Worm (Caenorhabditis elegans) whole organism, young adult: Measurements from ENCODE around the gene srx-5.

Source experiments
- B0261.1 ChIP-seq: sonication (generic microtip); optimal IDR thresholded peaks from 2 replicates; lab custom pipeline; 2016; ENCODE audit warnings: mild to moderate bottlenecking, missing genetic modification characterization, moderate library complexity, missing compliant biosample characterization
- B0336.3 ChIP-seq: fragments of 200-800 bp; sonication (Bioruptor generic); IDR thresholded peaks from 2 replicates; pipeline ENCODE4 v1.3.6; 2022; ENCODE audit warnings: missing genetic modification characterization, missing compliant biosample characterization
- F22D6.2 ChIP-seq: sonication (generic microtip); optimal IDR thresholded peaks from 2 replicates; lab custom pipeline; 2016; ENCODE audit warnings: mild to moderate bottlenecking, missing genetic modification characterization, missing compliant biosample characterization
- F37B4.10 ChIP-seq: fragments of 200-800 bp; sonication (Bioruptor generic); IDR thresholded peaks from 2 replicates; pipeline ENCODE4 v1.3.6; 2022; ENCODE audit warnings: missing genetic modification characterization, missing compliant biosample characterization
- K11D2.4 ChIP-seq: fragments of 200-800 bp; sonication (Bioruptor generic); IDR thresholded peaks from 2 replicates; pipeline ENCODE4 v1.3.6; 2022; ENCODE audit warnings: missing genetic modification reagents, missing genetic modification characterization, missing compliant biosample characterization
- K12H6.12 ChIP-seq: fragments of 200-800 bp; sonication (Bioruptor generic); optimal IDR thresholded peaks from 2 replicates; lab custom pipeline; 2018; ENCODE audit warnings: mild to moderate bottlenecking, missing genetic modification characterization, missing compliant biosample characterization
- Y53G8AR.9 ChIP-seq: fragments of 200-800 bp; sonication (Bioruptor generic); conservative IDR thresholded peaks from 2 replicates; pipeline ENCODE4 v1.3.6; 2022; ENCODE audit warnings: missing genetic modification reagents, missing genetic modification characterization, missing compliant biosample characterization
- Y56A3A.18 ChIP-seq: fragments of 200-800 bp; sonication (Bioruptor generic); IDR thresholded peaks from 2 replicates; pipeline ENCODE4 v1.3.6; 2022; ENCODE audit warnings: missing genetic modification reagents, missing genetic modification characterization, missing compliant biosample characterization
- Y95B8A.8 ChIP-seq: fragments of 200-800 bp; sonication (Bioruptor generic); IDR thresholded peaks from 2 replicates; pipeline ENCODE4 v1.3.6; 2022; ENCODE audit warnings: missing genetic modification reagents, missing genetic modification characterization, missing compliant biosample characterization
- ZK185.1 ChIP-seq: sonication (generic microtip); optimal IDR thresholded peaks from 2 replicates; lab custom pipeline; 2016; ENCODE audit warnings: mild to moderate bottlenecking, missing genetic modification characterization, missing compliant biosample characterization; ENCODE audit not compliant: poor library complexity, severe bottlenecking
- ama-1 ChIP-seq, 3 experiments: fragments of 150-350 bp in 1 of 3; sonication (generic microtip) in 2 of 3; optimal IDR thresholded peaks; 2 replicates each; lab custom pipeline; 2014 to 2018; ENCODE audit warnings: missing biosample characterization in 2 of 3, missing genetic modification characterization in 2 of 3, missing genetic modification reagents in 2 of 3
- aptf-2 ChIP-seq: fragments of 200-800 bp; sonication (Bioruptor generic); conservative IDR thresholded peaks from 2 replicates; pipeline ENCODE4 v1.3.6; 2022; ENCODE audit warnings: missing genetic modification reagents, missing genetic modification characterization, missing compliant biosample characterization
- attf-3 ChIP-seq: fragments of 200-800 bp; sonication (Bioruptor generic); conservative IDR thresholded peaks from 2 replicates; pipeline ENCODE4 v1.3.6; 2022; ENCODE audit warnings: missing genetic modification reagents, missing genetic modification characterization, missing compliant biosample characterization
- bed-2 ChIP-seq: fragments of 200-800 bp; sonication (Bioruptor generic); IDR thresholded peaks from 2 replicates; pipeline ENCODE4 v1.3.6; 2022; ENCODE audit warnings: missing genetic modification reagents, missing genetic modification characterization, missing compliant biosample characterization
- ceh-79 ChIP-seq: sonication (generic microtip); optimal IDR thresholded peaks from 2 replicates; lab custom pipeline; 2017; ENCODE audit warnings: mild to moderate bottlenecking, missing genetic modification characterization, missing compliant biosample characterization
- die-1 ChIP-seq: sonication (generic microtip); optimal IDR thresholded peaks from 2 replicates; lab custom pipeline; 2016; ENCODE audit warnings: missing genotype, mild to moderate bottlenecking, missing genetic modification characterization, missing compliant biosample characterization
- dox-1 ChIP-seq: fragments of 200-800 bp; sonication (Bioruptor generic); IDR thresholded peaks from 2 replicates; pipeline ENCODE4 v1.3.6; 2022; ENCODE audit warnings: missing genetic modification reagents, missing genetic modification characterization, missing compliant biosample characterization
- efl-1 ChIP-seq: fragments of 150-350 bp; optimal IDR thresholded peaks from 2 replicates; lab custom pipeline; 2014; ENCODE audit warnings: missing biosample characterization, missing genetic modification reagents, missing genetic modification characterization
- fkh-3 ChIP-seq: sonication (generic microtip); optimal IDR thresholded peaks from 2 replicates; lab custom pipeline; 2016; ENCODE audit warnings: mild to moderate bottlenecking, missing genetic modification characterization, missing compliant biosample characterization
- gei-17 ChIP-seq: fragments of 200-800 bp; sonication (Bioruptor generic); optimal IDR thresholded peaks from 2 replicates; lab custom pipeline; 2018; ENCODE audit warnings: mild to moderate bottlenecking, missing genetic modification characterization, missing compliant biosample characterization
- lag-1 ChIP-seq: fragments of 200-800 bp; sonication (Bioruptor generic); IDR thresholded peaks from 2 replicates; pipeline ENCODE4 v1.3.6; 2022; ENCODE audit warnings: missing genetic modification reagents, missing genetic modification characterization, missing compliant biosample characterization
- let-607 ChIP-seq, 2 experiments: fragments of 200-800 bp in 1 of 2; sonication (Bioruptor generic) in 1 of 2; sonication (generic microtip) in 1 of 2; optimal IDR thresholded peaks; 2 replicates each; lab custom pipeline; 2016 to 2018; ENCODE audit warnings: mild to moderate bottlenecking in 2 of 2, missing compliant biosample characterization in 2 of 2, missing genetic modification characterization in 2 of 2, moderate library complexity in 2 of 2, missing genotype in 1 of 2
- lin-35 ChIP-seq, 3 experiments: fragments of 150-350 bp in 2 of 3; sonication (generic microtip) in 1 of 3; optimal IDR thresholded peaks; 2 replicates each; lab custom pipeline; 2014 to 2018; ENCODE audit warnings: missing biosample characterization in 3 of 3, missing genetic modification characterization in 3 of 3, missing genetic modification reagents in 3 of 3
- lin-54 ChIP-seq: fragments of 200-800 bp; sonication (Bioruptor generic); optimal IDR thresholded peaks from 2 replicates; lab custom pipeline; 2018; ENCODE audit warnings: mild to moderate bottlenecking, missing genetic modification characterization, missing compliant biosample characterization
- mcd-1 ChIP-seq: fragments of 200-800 bp; sonication (Bioruptor generic); IDR thresholded peaks from 2 replicates; pipeline ENCODE4 v1.3.6; 2022; ENCODE audit warnings: missing genetic modification reagents, missing genetic modification characterization, missing compliant biosample characterization
- nfyb-1 ChIP-seq: fragments of 200-800 bp; sonication (Bioruptor generic); IDR thresholded peaks from 2 replicates; pipeline ENCODE4 v1.3.6; 2022; ENCODE audit warnings: missing genetic modification reagents, missing genetic modification characterization, missing compliant biosample characterization
- nhr-120 ChIP-seq: fragments of 200-800 bp; sonication (Bioruptor generic); IDR thresholded peaks from 2 replicates; pipeline ENCODE4 v1.3.6; 2022; ENCODE audit warnings: missing genetic modification characterization, missing compliant biosample characterization
- nhr-179 ChIP-seq: sonication (generic microtip); optimal IDR thresholded peaks from 2 replicates; lab custom pipeline; 2016; ENCODE audit warnings: mild to moderate bottlenecking, missing genetic modification characterization, missing compliant biosample characterization
- nhr-80 ChIP-seq: sonication (generic microtip); optimal IDR thresholded peaks from 2 replicates; lab custom pipeline; 2016; ENCODE audit warnings: missing genetic modification characterization, missing compliant biosample characterization
- nhr-90 ChIP-seq: sonication (generic microtip); optimal IDR thresholded peaks from 2 replicates; lab custom pipeline; 2016; ENCODE audit warnings: missing genotype, mild to moderate bottlenecking, missing genetic modification characterization, missing compliant biosample characterization
- snpc-4 ChIP-seq, 5 experiments: fragments of 150-350 bp in 1 of 5; sonication (generic microtip) in 4 of 5; optimal IDR thresholded peaks; 2 replicates each; lab custom pipeline; 2014 to 2018; ENCODE audit warnings: missing genetic modification characterization in 5 of 5, missing biosample characterization in 3 of 5, antibody characterized with exemption in 2 of 5, mild to moderate bottlenecking in 2 of 5, missing compliant biosample characterization in 2 of 5, missing genotype in 2 of 5, moderate library complexity in 2 of 5, missing genetic modification reagents in 1 of 5
- somi-1 ChIP-seq: fragments of 200-800 bp; sonication (Bioruptor generic); optimal IDR thresholded peaks from 2 replicates; lab custom pipeline; 2018; ENCODE audit warnings: mild to moderate bottlenecking, missing genetic modification characterization, missing compliant biosample characterization
- unc-130 ChIP-seq: sonication (generic microtip); optimal IDR thresholded peaks from 2 replicates; lab custom pipeline; 2016; ENCODE audit warnings: missing genetic modification reagents, missing genetic modification characterization, missing compliant biosample characterization
- zfh-2 ChIP-seq: fragments of 200-800 bp; sonication (Bioruptor generic); conservative IDR thresholded peaks from 2 replicates; pipeline ENCODE4 v1.3.6; 2022; ENCODE audit warnings: missing genetic modification reagents, missing genetic modification characterization, missing compliant biosample characterization
- ztf-18 ChIP-seq: sonication (generic microtip); optimal IDR thresholded peaks from 2 replicates; lab custom pipeline; 2016; ENCODE audit warnings: missing genotype, mild to moderate bottlenecking, missing genetic modification characterization, missing compliant biosample characterization
- ztf-22 ChIP-seq: fragments of 200-800 bp; sonication (Bioruptor generic); optimal IDR thresholded peaks from 2 replicates; lab custom pipeline; 2018; ENCODE audit warnings: mild to moderate bottlenecking, missing genetic modification characterization, moderate library complexity, missing compliant biosample characterization
- ztf-28 ChIP-seq: fragments of 200-800 bp; sonication (Bioruptor generic); IDR thresholded peaks from 2 replicates; pipeline ENCODE4 v1.3.6; 2022; ENCODE audit warnings: missing genetic modification reagents, missing genetic modification characterization, missing compliant biosample characterization
- ztf-3 ChIP-seq: fragments of 200-800 bp; sonication (Bioruptor generic); optimal IDR thresholded peaks from 2 replicates; lab custom pipeline; 2018; ENCODE audit warnings: mild to moderate bottlenecking, missing genetic modification characterization, missing compliant biosample characterization

The srx-5 gene

DNA sequence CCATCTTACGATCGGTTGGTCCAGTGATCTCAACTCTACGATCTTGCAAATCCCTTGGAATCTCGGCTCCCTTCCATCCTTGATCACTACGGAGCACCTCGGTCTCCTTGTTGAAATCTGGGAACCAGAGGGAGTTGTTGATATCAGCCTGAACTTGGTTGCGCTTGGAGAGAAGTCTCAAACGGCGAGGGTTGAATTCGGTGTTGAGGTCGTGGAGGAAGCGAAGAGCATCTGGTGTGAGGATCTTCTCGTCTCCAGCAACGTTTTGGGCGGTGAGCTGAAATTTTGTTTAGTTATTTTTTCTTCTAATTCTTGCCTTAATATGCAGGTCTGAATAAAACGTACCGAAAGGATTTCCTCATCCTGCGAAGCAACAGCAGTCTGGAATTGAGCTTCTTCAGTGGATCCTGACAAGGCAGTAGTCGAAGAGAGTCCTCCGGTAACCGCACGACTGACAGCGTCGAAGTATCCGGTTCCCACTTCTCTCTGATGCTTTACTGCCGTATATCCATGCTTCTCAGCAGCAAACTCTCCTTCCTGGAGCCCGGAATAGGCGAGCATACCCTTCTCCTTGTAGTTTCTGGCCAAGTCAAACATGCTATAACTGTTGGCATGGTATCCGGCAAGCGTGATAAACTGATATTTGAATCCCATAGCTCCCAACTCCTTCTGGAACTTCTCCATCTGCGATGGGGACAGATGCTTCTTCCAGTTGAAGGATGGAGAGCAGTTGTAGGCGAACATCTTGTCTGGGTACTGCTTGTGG lies 26.1 kb downstream of the srx-5 start:
- TF ChIP-seq K12H6.12 (tag; lab: Kevin White, UChicago) = no peak
- TF ChIP-seq F22D6.2 (tag; lab: Kevin White, UChicago) = no peak
- TF ChIP-seq ama-1 (optimal IDR thresholded peaks at IDR 0.05; lab: Kevin White, UChicago) = peak; percentile 86
- no peak for TF ChIP-seq ama-1 (GFP tag; optimal IDR thresholded peaks at IDR 0.05; lab: Kevin White, UChicago)
- TF ChIP-seq nhr-90 (tag; lab: Kevin White, UChicago) = peak; percentile 5
- no peak for TF ChIP-seq lin-54 (GFP tag; lab: Kevin White, UChicago)
- 0 out of 2 replicates have a peak, but pooled peaks have one; percentile 8 for TF ChIP-seq Y56A3A.18 (GFP tag; lab: Robert Waterston, UW)
- peak; percentile 15 for TF ChIP-seq ztf-3 (GFP tag; lab: Kevin White, UChicago)
- TF ChIP-seq mcd-1 (GFP tag; lab: Robert Waterston, UW) = no peak
- 0 out of 2 replicates have a peak, but pooled peaks have one; percentile 27 for TF ChIP-seq zfh-2 (GFP tag; lab: Robert Waterston, UW)
- peak; percentile 77 for TF ChIP-seq ZK185.1 (tag; lab: Kevin White, UChicago)
- peak; percentile 31 for TF ChIP-seq die-1 (tag; lab: Kevin White, UChicago)
- TF ChIP-seq Y53G8AR.9 = peak; percentile 64
- no peak for TF ChIP-seq attf-3 (GFP tag; lab: Robert Waterston, UW)
- 0 out of 2 replicates have a peak, but pooled peaks have one; percentile 6 for TF ChIP-seq bed-2 (GFP tag; lab: Robert Waterston, UW)
- TF ChIP-seq unc-130 = no peak
- TF ChIP-seq K11D2.4 (GFP tag; lab: Robert Waterston, UW) = no peak
- TF ChIP-seq ceh-79 (tag; lab: Kevin White, UChicago) = no peak
- TF ChIP-seq lin-35 (GFP tag; optimal IDR thresholded peaks at IDR 0.05; lab: Kevin White, UChicago) = peak in 1 of 3 experiments; percentile 31
- TF ChIP-seq nhr-120 = peak; percentile 70; the same call in 1 of the 2 replicates
- TF ChIP-seq somi-1 (GFP tag; lab: Kevin White, UChicago) = no peak
- TF ChIP-seq nhr-179 (tag; lab: Kevin White, UChicago) = no peak
- TF ChIP-seq, all 124 proteins: peak for 11

DNA sequence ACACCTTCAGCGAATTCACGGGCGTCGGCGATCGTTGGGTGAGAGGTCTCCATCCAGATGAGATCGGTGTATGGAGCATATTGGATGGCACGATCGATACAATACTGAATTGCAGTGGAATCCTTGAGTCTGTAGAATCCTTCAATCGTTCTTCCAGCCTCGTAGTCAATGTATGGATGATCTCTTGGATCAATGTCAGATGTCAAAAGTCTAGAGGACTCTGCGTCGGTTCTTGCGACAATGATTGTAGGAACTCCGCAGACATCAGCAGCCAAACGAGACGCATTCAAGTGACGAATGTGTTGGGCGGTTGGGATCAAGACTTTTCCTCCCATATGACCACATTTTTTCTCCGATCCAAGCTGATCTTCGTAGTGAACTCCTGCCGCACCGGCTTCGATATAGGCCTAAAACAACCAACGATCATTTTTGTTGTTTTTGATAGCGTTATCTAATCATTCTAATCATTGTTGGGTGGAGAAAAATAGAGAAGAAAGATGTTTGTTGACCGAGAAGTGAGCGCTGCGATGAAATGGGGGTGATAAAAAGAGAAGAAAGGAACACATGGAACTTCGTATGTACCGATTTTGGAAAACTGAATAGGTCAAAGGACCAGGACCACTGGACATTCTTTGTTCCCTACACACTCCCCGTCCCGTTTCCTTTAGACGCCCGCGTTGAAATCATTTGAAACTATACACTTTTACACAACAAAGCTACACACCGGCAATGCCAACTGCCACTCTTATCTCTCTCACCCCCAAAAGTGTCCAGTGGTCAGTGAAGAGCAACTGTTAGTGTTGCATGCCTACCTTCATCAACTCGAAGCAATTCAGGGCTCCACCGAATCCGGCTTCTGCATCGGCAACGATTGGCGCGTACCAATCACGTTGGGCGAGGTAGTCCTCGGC lies 26.9 kb downstream of the srx-5 start:
- TF ChIP-seq lag-1 (no peak), fkh-3 (tag; lab: Kevin White, UChicago) (no peak), let-607 (tag; optimal IDR thresholded peaks at IDR 0.05; lab: Kevin White, UChicago) (peak; percentile 0 to 33), Y53G8AR.9 (peak; percentile 35; the same call in 1 of the 2 replicates), snpc-4 (GFP tag; optimal IDR thresholded peaks at IDR 0.05; lab: Kevin White, UChicago) (no peak), snpc-4 (tag; optimal IDR thresholded peaks at IDR 0.05; lab: Kevin White, UChicago) (no peak), nhr-80 (tag; lab: Kevin White, UChicago) (peak; percentile 29), ztf-28 (0 out of 2 replicates have a peak, but pooled peaks have one; percentile 10), K12H6.12 (tag; lab: Kevin White, UChicago) (peak; percentile 1), F37B4.10 (GFP tag; lab: Robert Waterston, UW) (no peak), Y95B8A.8 (peak; percentile 18; the same call in 1 of the 2 replicates), ztf-18 (tag; lab: Kevin White, UChicago) (no peak), nfyb-1 (peak; percentile 10; the same call in 1 of the 2 replicates), nhr-120 (0 out of 2 replicates have a peak, but pooled peaks have one; percentile 56), B0261.1 (tag; lab: Kevin White, UChicago) (no peak), ama-1 (optimal IDR thresholded peaks at IDR 0.05; lab: Kevin White, UChicago) (peak; percentile 38), ama-1 (GFP tag; optimal IDR thresholded peaks at IDR 0.05; lab: Kevin White, UChicago) (no peak), efl-1 (GFP tag; lab: Kevin White, UChicago) (no peak), B0336.3 (GFP tag; lab: Robert Waterston, UW) (peak; percentile 7; the same call in 1 of the 2 replicates), ztf-22 (GFP tag; lab: Kevin White, UChicago) (no peak), K11D2.4 (GFP tag; lab: Robert Waterston, UW) (peak; percentile 32; the same call in 1 of the 2 replicates), gei-17 (GFP tag; lab: Kevin White, UChicago) (no peak), aptf-2 (GFP tag; lab: Robert Waterston, UW) (no peak), Y56A3A.18 (GFP tag; lab: Robert Waterston, UW) (peak; percentile 41; the same call in 1 of the 2 replicates), dox-1 (GFP tag; lab: Robert Waterston, UW) (no peak), nhr-179 (tag; lab: Kevin White, UChicago) (no peak)
